Worm (Caenorhabditis elegans): ENCODE results near the gene T02H6.4.

T02H6.4 gene

DNA sequence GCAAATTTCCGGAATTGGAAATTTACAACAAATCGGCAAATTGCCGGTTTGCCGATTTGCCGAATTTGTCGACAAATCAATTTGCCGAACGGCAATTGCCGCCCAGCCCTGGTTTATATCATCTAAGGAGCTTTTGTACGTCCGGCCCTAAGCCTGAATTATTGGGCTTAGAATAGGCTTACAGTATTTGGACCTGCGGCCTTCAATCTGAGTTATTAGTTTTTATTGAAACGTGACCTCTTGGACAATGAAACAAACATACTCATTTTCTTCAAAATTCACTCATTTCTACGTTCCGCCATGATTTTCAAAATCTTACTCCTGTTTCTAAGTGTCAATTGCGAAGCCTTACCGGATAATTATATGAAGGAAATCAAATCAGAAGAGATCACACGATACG, 14.5 kb upstream of the T02H6.4 start, which contains the start of gene Y39F10C.1:
Gene Y39F10C.1, plus strand, starts transcription at position 301 of the 400 bp plus-strand sequence.
- no peak for TF ChIP-seq ztf-1 (GFP tag; conservative IDR thresholded peaks at IDR 0.05)
- TF ChIP-seq R02D3.7 (tag; optimal IDR thresholded peaks at IDR 0.05) = no peak
- TF ChIP-seq unc-55 (GFP tag; optimal IDR thresholded peaks at IDR 0.05) = no peak
- TF ChIP-seq nhr-129 (tag; optimal IDR thresholded peaks at IDR 0.05) = no peak
- no peak for TF ChIP-seq F13H6.1 (tag; optimal IDR thresholded peaks at IDR 0.05)
- TF ChIP-seq unc-62 (GFP tag; optimal IDR thresholded peaks at IDR 0.05) = no peak
- TF ChIP-seq egl-27 (tag; optimal IDR thresholded peaks at IDR 0.05) = no peak
- TF ChIP-seq nhr-10 (tag; optimal IDR thresholded peaks at IDR 0.05) = no peak
- TF ChIP-seq nhr-77 (tag; optimal IDR thresholded peaks at IDR 0.05) = no peak
- TF ChIP-seq zag-1 (tag; optimal IDR thresholded peaks at IDR 0.05) = no peak
- no peak for TF ChIP-seq lin-39 (tag; optimal IDR thresholded peaks at IDR 0.05)
- TF ChIP-seq crh-2 (tag; optimal IDR thresholded peaks at IDR 0.05) = no peak
- no peak for TF ChIP-seq nhr-6 (tag; optimal IDR thresholded peaks at IDR 0.05)
- no peak for TF ChIP-seq aly-2 (tag; optimal IDR thresholded peaks at IDR 0.05)
- TF ChIP-seq ama-1 (optimal IDR thresholded peaks at IDR 0.05) = no peak
- TF ChIP-seq dmd-4 (tag; optimal IDR thresholded peaks at IDR 0.05) = no peak
- no peak for TF ChIP-seq unc-39 (tag; optimal IDR thresholded peaks at IDR 0.05)
- no peak for TF ChIP-seq mab-5 (tag; optimal IDR thresholded peaks at IDR 0.05)

ce11 chrII:675822-676221, 14.0 kb upstream of the T02H6.4 start:
- no peak for TF ChIP-seq unc-62 (GFP tag; optimal IDR thresholded peaks at IDR 0.05)
- no peak for TF ChIP-seq nhr-11 (tag; optimal IDR thresholded peaks at IDR 0.05)
- TF ChIP-seq sma-3 (GFP tag; optimal IDR thresholded peaks at IDR 0.05) = no peak
- no peak for TF ChIP-seq sem-4 (tag; optimal IDR thresholded peaks at IDR 0.05)
- TF ChIP-seq zag-1 (tag; optimal IDR thresholded peaks at IDR 0.05) = no peak
- no peak for TF ChIP-seq nhr-12 (tag; optimal IDR thresholded peaks at IDR 0.05)
- no peak for TF ChIP-seq lin-13 (GFP tag; optimal IDR thresholded peaks at IDR 0.05)
- TF ChIP-seq lin-39 (tag; optimal IDR thresholded peaks at IDR 0.05) = no peak
- no peak for TF ChIP-seq ZK546.5 (tag; optimal IDR thresholded peaks at IDR 0.05)
- no peak for TF ChIP-seq unc-39 (tag; optimal IDR thresholded peaks at IDR 0.05)
- no peak for TF ChIP-seq aly-2 (tag; optimal IDR thresholded peaks at IDR 0.05)
- TF ChIP-seq sma-9 (GFP tag; optimal IDR thresholded peaks at IDR 0.05) = no peak
- no peak for TF ChIP-seq sma-9 (tag; optimal IDR thresholded peaks at IDR 0.05)
- no peak for TF ChIP-seq mbf-1 (tag; optimal IDR thresholded peaks at IDR 0.05)
- TF ChIP-seq gmeb-1 (tag; optimal IDR thresholded peaks at IDR 0.05) = no peak
- no peak for TF ChIP-seq blmp-1 (tag; optimal IDR thresholded peaks at IDR 0.05; ENCODE audit: insufficient read depth)
- no peak for TF ChIP-seq nhr-237 (tag; optimal IDR thresholded peaks at IDR 0.05)
- TF ChIP-seq elt-3 (tag; optimal IDR thresholded peaks at IDR 0.05) = no peak
- TF ChIP-seq Y55F3AM.14 (GFP tag; optimal IDR thresholded peaks at IDR 0.05) = no peak

ce11 chrII:678581-678980, 11.3 kb upstream of the T02H6.4 start, which contains the start of gene T02H6.9:
T02H6.9 (plus strand) TSS chrII:678881.
- TF ChIP-seq crh-2 (tag; optimal IDR thresholded peaks at IDR 0.05) (no peak), nhr-77 (tag; optimal IDR thresholded peaks at IDR 0.05) (no peak), lin-11 (tag; optimal IDR thresholded peaks at IDR 0.05) (no peak), unc-39 (tag; optimal IDR thresholded peaks at IDR 0.05) (no peak), unc-55 (GFP tag; optimal IDR thresholded peaks at IDR 0.05) (no peak), nhr-11 (tag; optimal IDR thresholded peaks at IDR 0.05) (no peak), aly-2 (tag; optimal IDR thresholded peaks at IDR 0.05) (no peak), ztf-11 (tag; optimal IDR thresholded peaks at IDR 0.05) (no peak), ceh-82 (tag; optimal IDR thresholded peaks at IDR 0.05) (no peak), zag-1 (tag; optimal IDR thresholded peaks at IDR 0.05) (no peak), elt-3 (tag; optimal IDR thresholded peaks at IDR 0.05) (no peak), R02D3.7 (tag; optimal IDR thresholded peaks at IDR 0.05) (no peak), ama-1 (optimal IDR thresholded peaks at IDR 0.05) (no peak), lin-13 (GFP tag; optimal IDR thresholded peaks at IDR 0.05) (no peak), nhr-12 (tag; optimal IDR thresholded peaks at IDR 0.05) (no peak), snpc-4 (tag; optimal IDR thresholded peaks at IDR 0.05) (no peak), nhr-25 (tag; optimal IDR thresholded peaks at IDR 0.05) (no peak), ztf-4 (tag; optimal IDR thresholded peaks at IDR 0.05) (no peak), blmp-1 (tag; optimal IDR thresholded peaks at IDR 0.05; ENCODE audit: insufficient read depth) (no peak)

ce11 chrII:680612-681011, 9.2 kb upstream of the T02H6.4 start, which contains the start of the genes T02H6.10 and T02H6.8:
T02H6.10 (minus strand) TSS chrII:680712.
T02H6.8 (plus strand) TSS chrII:680832.
- no peak for TF ChIP-seq nhr-237 (tag; optimal IDR thresholded peaks at IDR 0.05)
- TF ChIP-seq egl-27 (tag; optimal IDR thresholded peaks at IDR 0.05) = no peak
- TF ChIP-seq dmd-4 (tag; optimal IDR thresholded peaks at IDR 0.05) = no peak
- no peak for TF ChIP-seq peb-1 (tag; optimal IDR thresholded peaks at IDR 0.05)
- TF ChIP-seq blmp-1 (tag; optimal IDR thresholded peaks at IDR 0.05; ENCODE audit: insufficient read depth) = no peak
- TF ChIP-seq sma-9 (GFP tag; optimal IDR thresholded peaks at IDR 0.05) = no peak
- no peak for TF ChIP-seq sma-9 (tag; optimal IDR thresholded peaks at IDR 0.05)
- no peak for TF ChIP-seq lin-39 (tag; optimal IDR thresholded peaks at IDR 0.05)
